Worm (Caenorhabditis elegans) whole organism, L4/young adult: ENCODE measurements around the gene Y54F10AR.1.
A peak's percentile ranks its signal among the peaks of the same experiment; 100 is the strongest.

Experiments used
- W03F9.2 ChIP-seq: fragments of 150-350 bp; optimal IDR thresholded peaks from 2 replicates; lab custom pipeline; 2014; ENCODE audit warnings: missing biosample characterization, missing genetic modification characterization
- dao-5 ChIP-seq: sonication (generic microtip); optimal IDR thresholded peaks from 2 replicates; lab custom pipeline; 2016; ENCODE audit warnings: missing genotype, missing genetic modification characterization, moderate library complexity, missing compliant biosample characterization
- him-1 ChIP-seq: sonication (generic microtip); optimal IDR thresholded peaks from 2 replicates; lab custom pipeline; 2016; ENCODE audit warnings: missing genotype, missing genetic modification reagents, missing genetic modification characterization, missing compliant biosample characterization

DNA sequence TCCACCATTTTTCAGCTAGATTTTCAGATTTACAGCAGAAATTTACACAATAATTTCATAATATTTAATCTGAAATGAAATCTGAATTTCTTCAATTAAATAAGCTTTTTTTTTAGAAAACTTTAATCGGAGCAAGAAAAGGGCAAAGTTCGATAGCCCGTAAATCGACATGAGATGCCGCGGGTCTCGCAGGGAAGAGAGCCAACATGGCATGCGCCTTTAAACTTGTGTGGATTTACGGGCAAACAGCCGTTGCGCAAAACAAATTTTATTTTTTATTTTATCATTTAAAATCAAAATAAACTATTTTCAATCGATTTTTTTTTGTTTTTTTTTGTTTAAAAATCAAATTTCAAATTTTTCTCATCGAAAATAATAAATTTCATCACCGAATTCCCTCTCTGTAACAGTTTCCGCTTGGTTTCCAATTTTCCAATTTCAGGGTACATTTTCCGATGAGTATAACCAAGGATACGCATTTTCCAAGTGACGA lies 46.8 kb downstream of the Y54F10AR.1 start, which contains the start of the genes Y54F10AM.15, rbc-2 and ndua-8:
- TF ChIP-seq dao-5 (tag; lab: Kevin White, UChicago), result no peak
- TF ChIP-seq W03F9.2 (tag; lab: Kevin White, UChicago), result peak; percentile 96
- TF ChIP-seq him-1 (tag; lab: Kevin White, UChicago), result peak; percentile 69
